Worm (Caenorhabditis elegans): ENCODE data around the gene cct-5.

DNA sequence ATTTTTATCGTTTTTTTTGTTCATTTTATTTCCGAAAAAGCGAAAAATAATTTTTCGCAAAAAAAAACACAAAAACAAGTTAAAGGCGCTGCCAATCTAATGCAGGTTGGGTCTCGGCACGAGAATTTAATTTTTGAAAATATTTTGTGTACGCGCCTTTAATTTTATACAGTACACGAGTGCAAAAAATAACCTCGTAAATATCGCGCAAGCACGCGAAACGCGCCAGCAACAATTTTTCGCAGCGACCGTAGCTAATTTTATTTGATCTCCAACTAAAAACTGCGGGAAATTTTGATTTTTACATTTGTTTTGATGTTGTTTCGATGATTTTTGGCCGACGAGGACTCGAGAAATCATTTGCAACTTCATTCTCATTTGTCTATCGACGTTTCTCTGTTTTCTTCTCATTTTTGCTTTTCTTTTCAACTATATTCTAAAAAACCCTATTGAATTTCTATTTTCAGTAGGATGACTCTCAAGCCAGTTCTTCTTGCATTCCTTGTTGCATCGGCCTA is 19.0 kb downstream of the cct-5 start, which contains the start of gene cpg-1:
- TF ChIP-seq snpc-4 (tag; optimal IDR thresholded peaks at IDR 0.05) = no peak
- no peak for TF ChIP-seq elt-1 (tag; optimal IDR thresholded peaks at IDR 0.05)
- no peak for TF ChIP-seq egl-27 (tag; optimal IDR thresholded peaks at IDR 0.05)
- TF ChIP-seq ztf-11 (tag; optimal IDR thresholded peaks at IDR 0.05) = no peak
